Fruit fly (Drosophila melanogaster): ENCODE data around the gene CG15635.

- TF ChIP-seq CG8478 (optimal IDR thresholded peaks at IDR 0.05) (no peak), pan (optimal IDR thresholded peaks at IDR 0.05) (no peak)
Measured at dm6 chr2L:4594828-4595406, 47.9 kb upstream of the CG15635 start.

Data from whole organism.